Worm (Caenorhabditis elegans) whole organism, L4 larva: ENCODE results near the gene prk-1.

ENCODE experiments used
- ZK337.2 ChIP-seq: fragments of 200-800 bp; sonication (Bioruptor generic); IDR thresholded peaks from 2 replicates; pipeline ENCODE4 v1.3.6; 2022; ENCODE audit warnings: missing genetic modification reagents, missing genetic modification characterization, missing compliant biosample characterization
- aha-1 ChIP-seq: fragments of 150-350 bp; peaks from one replicate; lab custom pipeline; 2014; ENCODE audit warnings: missing biosample characterization, missing genetic modification characterization
- ama-1 ChIP-seq: fragments of 150-350 bp; optimal IDR thresholded peaks from 2 replicates; lab custom pipeline; 2014; ENCODE audit warnings: inconsistent platforms, mixed read lengths
- ceh-62 ChIP-seq: sonication (generic microtip); optimal IDR thresholded peaks from 2 replicates; lab custom pipeline; 2017; ENCODE audit warnings: missing biosample characterization, missing genetic modification characterization
- duxl-1 ChIP-seq: sonication (generic microtip); optimal IDR thresholded peaks from 2 replicates; lab custom pipeline; 2016; ENCODE audit warnings: mild to moderate bottlenecking, missing genetic modification characterization, moderate library complexity, missing compliant biosample characterization; ENCODE audit not compliant: poor library complexity
- egl-27 ChIP-seq: sonication (generic microtip); optimal IDR thresholded peaks from 3 replicates; lab custom pipeline; 2017; ENCODE audit warnings: missing biosample characterization, missing genetic modification reagents, missing genetic modification characterization
- fos-1 ChIP-seq: fragments of 150-350 bp; optimal IDR thresholded peaks from 2 replicates; lab custom pipeline; 2014; ENCODE audit warnings: missing biosample characterization, missing genetic modification characterization
- gei-8 ChIP-seq: fragments of 200-800 bp; sonication (Bioruptor generic); optimal IDR thresholded peaks from 2 replicates; lab custom pipeline; 2018; ENCODE audit warnings: mild to moderate bottlenecking, missing genetic modification characterization, missing compliant biosample characterization
- mxl-3 ChIP-seq: fragments of 200-800 bp; sonication (Bioruptor generic); optimal IDR thresholded peaks from 2 replicates; lab custom pipeline; 2018; ENCODE audit warnings: mild to moderate bottlenecking, missing genetic modification characterization, missing compliant biosample characterization
- nhr-28 ChIP-seq: fragments of 150-350 bp; optimal IDR thresholded peaks from 2 replicates; lab custom pipeline; 2014; ENCODE audit warnings: missing biosample characterization, missing genetic modification characterization
- unc-62 ChIP-seq, 3 experiments: fragments of 150-350 bp in 1 of 3; sonication (generic microtip); optimal IDR thresholded peaks in 2 of 3; peaks in 1 of 3; 1 replicate in 1 of 3; 2 replicates in 2 of 3; lab custom pipeline; 2014 to 2017; ENCODE audit warnings: missing biosample characterization in 3 of 3, missing genetic modification characterization in 3 of 3, missing genetic modification reagents in 3 of 3, missing genotype in 1 of 3
- ztf-11 ChIP-seq: fragments of 150-350 bp; optimal IDR thresholded peaks from 2 replicates; lab custom pipeline; 2014; ENCODE audit warnings: missing biosample characterization, missing genetic modification characterization

DNA sequence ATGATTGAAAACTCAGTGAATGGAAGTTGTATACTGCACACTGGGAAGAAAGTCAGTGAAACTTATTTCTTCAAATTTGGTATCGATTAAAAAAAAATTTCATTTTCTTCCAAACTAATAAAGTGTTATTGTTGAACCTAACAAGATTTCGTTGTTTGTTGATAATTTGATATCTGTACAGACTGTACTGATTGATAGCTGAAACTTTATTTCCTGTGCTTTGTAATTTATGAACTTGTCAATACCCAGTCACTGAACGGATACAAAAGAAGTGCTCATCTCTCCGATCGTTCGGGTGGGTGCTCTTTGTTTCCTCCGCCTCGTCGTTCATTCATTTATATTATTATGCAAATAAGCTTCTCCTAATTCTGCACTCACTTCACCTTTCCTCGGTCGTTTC lies 20.9 kb upstream of the prk-1 start, which contains the start of gene F31E3.12:
- no peak for TF ChIP-seq ztf-11
- no peak for TF ChIP-seq fos-1 (tag; lab: Kevin White, UChicago)
- no peak for TF ChIP-seq unc-62 (GFP tag; optimal IDR thresholded peaks at IDR 0.05 in 1 of 2; lab: Kevin White, UChicago)
- TF ChIP-seq unc-62 (tag; optimal IDR thresholded peaks at IDR 0.05; lab: Kevin White, UChicago): no peak
- TF ChIP-seq mxl-3: no peak
- TF ChIP-seq ama-1: no peak
- no peak for TF ChIP-seq gei-8
- peak; percentile 7 for TF ChIP-seq aha-1 (tag; lab: Kevin White, UChicago)
- TF ChIP-seq egl-27 (tag; lab: Kevin White, UChicago): no peak
- TF ChIP-seq nhr-28 (tag; lab: Kevin White, UChicago): no peak
- no peak for TF ChIP-seq ceh-62 (tag; lab: Kevin White, UChicago)
- no peak for TF ChIP-seq ZK337.2 (GFP tag; lab: Robert Waterston, UW)
- no peak for TF ChIP-seq duxl-1 (tag; lab: Kevin White, UChicago)
